Worm (Caenorhabditis elegans) whole organism, L4 larva: Measurements from ENCODE around the gene srw-40.

Experiments
- D1046.2 ChIP-seq: fragments of 200-800 bp; sonication (Bioruptor generic); IDR thresholded peaks from 2 replicates; pipeline ENCODE4 v1.3.6; 2022; ENCODE audit warnings: missing genetic modification characterization, missing compliant biosample characterization
- daf-19 ChIP-seq: fragments of 200-800 bp; sonication (Bioruptor generic); conservative IDR thresholded peaks from 2 replicates; pipeline ENCODE4 v1.3.6; 2022; ENCODE audit warnings: missing genetic modification characterization, missing compliant biosample characterization
- fos-1 ChIP-seq: fragments of 150-350 bp; optimal IDR thresholded peaks from 2 replicates; lab custom pipeline; 2014; ENCODE audit warnings: missing biosample characterization, missing genetic modification characterization
- lsy-2 ChIP-seq, 2 experiments: fragments of 150-350 bp in 1 of 2; sonication (generic microtip) in 1 of 2; optimal IDR thresholded peaks; 2 replicates each; lab custom pipeline; 2014 to 2017; ENCODE audit warnings: missing biosample characterization in 2 of 2, missing genetic modification characterization in 2 of 2
- skn-1 ChIP-seq: fragments of 150-350 bp; optimal IDR thresholded peaks from 2 replicates; lab custom pipeline; 2014; ENCODE audit warnings: missing biosample characterization, missing genetic modification characterization
- snpc-4 ChIP-seq: fragments of 150-350 bp; optimal IDR thresholded peaks from 2 replicates; lab custom pipeline; 2014; ENCODE audit warnings: missing biosample characterization, missing genetic modification characterization
- tag-97 ChIP-seq: fragments of 200-800 bp; sonication (Bioruptor generic); IDR thresholded peaks from 2 replicates; pipeline ENCODE4 v1.3.6; 2022; ENCODE audit warnings: missing genetic modification characterization, missing compliant biosample characterization
- unc-39 ChIP-seq: sonication (generic microtip); optimal IDR thresholded peaks from 2 replicates; lab custom pipeline; 2017; ENCODE audit warnings: missing biosample characterization, missing genetic modification characterization
- unc-62 ChIP-seq, 3 experiments: fragments of 150-350 bp in 1 of 3; sonication (generic microtip); optimal IDR thresholded peaks in 2 of 3; peaks in 1 of 3; 1 replicate in 1 of 3; 2 replicates in 2 of 3; lab custom pipeline; 2014 to 2017; ENCODE audit warnings: missing biosample characterization in 3 of 3, missing genetic modification characterization in 3 of 3, missing genetic modification reagents in 3 of 3, missing genotype in 1 of 3

- peak in 1 of 2 experiments; percentile 41 for TF ChIP-seq unc-62 (GFP tag; optimal IDR thresholded peaks at IDR 0.05 in 1 of 2; lab: Kevin White, UChicago)
- no peak for TF ChIP-seq unc-62 (tag; optimal IDR thresholded peaks at IDR 0.05; lab: Kevin White, UChicago)
- no peak for TF ChIP-seq lsy-2 (tag; optimal IDR thresholded peaks at IDR 0.05; lab: Kevin White, UChicago)
- no peak for TF ChIP-seq skn-1
- no peak for TF ChIP-seq unc-39 (tag; lab: Kevin White, UChicago)
- no peak for TF ChIP-seq tag-97 (GFP tag; lab: Robert Waterston, UW)
- TF ChIP-seq D1046.2 = no peak
- no peak for TF ChIP-seq daf-19 (GFP tag; lab: Robert Waterston, UW)
- no peak for TF ChIP-seq fos-1 (tag; lab: Kevin White, UChicago)
- no peak for TF ChIP-seq snpc-4 (tag; lab: Kevin White, UChicago)
These were observed 14.6 kb downstream of the srw-40 start, which contains the start of gene gtf-2F1 for ce11 chrII:4301307-4301706.
